Fruit fly (Drosophila melanogaster): ENCODE data around the gene CG42504.
A peak's percentile ranks its signal among the peaks of the same experiment; 100 is the strongest.

The CG42504 gene

dm6 chr3R:12010202-12010824, 21.2 kb downstream of the CG42504 start, which contains the start of the genes KLHL18 and GCC185 (continued):
- peak; percentile 57 for TF ChIP-seq nerfin-2 (GFP tag; IDR thresholded peaks at IDR 0.05; ENCODE audit: partially characterized antibody)
- TF ChIP-seq Hsf (GFP tag; optimal IDR thresholded peaks at IDR 0.05): peak; percentile 74
- TF ChIP-seq klu (GFP tag; IDR thresholded peaks at IDR 0.05): peak; percentile 76; the same call in 1 of the 2 replicates
- TF ChIP-seq CG9437 (GFP tag; optimal IDR thresholded peaks at IDR 0.05): peak; percentile 23
- TF ChIP-seq CG13123 (GFP tag; optimal IDR thresholded peaks at IDR 0.05): peak; percentile 30
- TF ChIP-seq Atf6 (GFP tag; IDR thresholded peaks at IDR 0.05): peak; percentile 30; the same call in 1 of the 2 replicates
- TF ChIP-seq sens-2 (GFP tag; IDR thresholded peaks at IDR 0.05): no peak
- TF ChIP-seq CG43689 (GFP tag; IDR thresholded peaks at IDR 0.05): no peak
- TF ChIP-seq Bgb (GFP tag; IDR thresholded peaks at IDR 0.05; ENCODE audit: partially characterized antibody): peak; percentile 72
- peak; percentile 93 for TF ChIP-seq BEAF-32 (GFP tag; optimal IDR thresholded peaks at IDR 0.05)
- peak; percentile 64 for TF ChIP-seq gro (GFP tag; optimal IDR thresholded peaks at IDR 0.05)
- peak; percentile 69 for TF ChIP-seq CG3065 (GFP tag; optimal IDR thresholded peaks at IDR 0.05)
- no peak for TF ChIP-seq repo (GFP tag; optimal IDR thresholded peaks at IDR 0.05)
- TF ChIP-seq dmrt99B (tag; optimal IDR thresholded peaks at IDR 0.05): no peak
- peak; percentile 44 for TF ChIP-seq Nf-YB (GFP tag; optimal IDR thresholded peaks at IDR 0.05)
- no peak for TF ChIP-seq Mes4 (GFP tag; optimal IDR thresholded peaks at IDR 0.05)
- TF ChIP-seq hkb (optimal IDR thresholded peaks at IDR 0.05): peak; percentile 65
- TF ChIP-seq hkb (GFP tag; IDR thresholded peaks at IDR 0.05): 0 out of 2 replicates have a peak, but pooled peaks have one; percentile 41
- TF ChIP-seq maf-S (GFP tag; optimal IDR thresholded peaks at IDR 0.05): peak; percentile 62
- TF ChIP-seq Side (GFP tag; optimal IDR thresholded peaks at IDR 0.05): peak; percentile 17
- TF ChIP-seq ssp (GFP tag; IDR thresholded peaks at IDR 0.05): peak; percentile 79
- TF ChIP-seq tap (tag; optimal IDR thresholded peaks at IDR 0.05): no peak
- TF ChIP-seq CG42726 (GFP tag; IDR thresholded peaks at IDR 0.05; ENCODE audit: partially characterized antibody): 0 out of 2 replicates have a peak, but pooled peaks have one; percentile 37
- TF ChIP-seq CG6765 (GFP tag; optimal IDR thresholded peaks at IDR 0.05): no peak
- TF ChIP-seq CG30431 (GFP tag; optimal IDR thresholded peaks at IDR 0.05): no peak
- peak; percentile 82 for TF ChIP-seq MBD-R2 (GFP tag; IDR thresholded peaks at IDR 0.05)
- peak; percentile 79 for TF ChIP-seq CG10654 (GFP tag; optimal IDR thresholded peaks at IDR 0.05)
- no peak for TF ChIP-seq stc (GFP tag; IDR thresholded peaks at IDR 0.05)
- TF ChIP-seq H15 (GFP tag; IDR thresholded peaks at IDR 0.05): peak; percentile 55; the same call in 1 of the 3 replicates
- peak; percentile 91 for TF ChIP-seq nmo (GFP tag; optimal IDR thresholded peaks at IDR 0.05)
- TF ChIP-seq lov (optimal IDR thresholded peaks at IDR 0.05): no peak
- no peak for TF ChIP-seq lov (GFP tag; IDR thresholded peaks at IDR 0.05)
- peak; percentile 53 for TF ChIP-seq MESR4 (GFP tag; optimal IDR thresholded peaks at IDR 0.05)
- TF ChIP-seq hb (GFP tag; IDR thresholded peaks at IDR 0.05; ENCODE audit: partially characterized antibody): peak; percentile 78
- TF ChIP-seq Sry-δ (GFP tag; optimal IDR thresholded peaks at IDR 0.05): peak; percentile 92
- peak; percentile 68 for TF ChIP-seq CG11085 (GFP tag; IDR thresholded peaks at IDR 0.05)
- peak; percentile 83 for TF ChIP-seq tin (GFP tag; optimal IDR thresholded peaks at IDR 0.05)
- TF ChIP-seq ash1 (GFP tag; optimal IDR thresholded peaks at IDR 0.05): no peak
- peak; percentile 62 for TF ChIP-seq Hmr (GFP tag; optimal IDR thresholded peaks at IDR 0.05)
- no peak for TF ChIP-seq D (optimal IDR thresholded peaks at IDR 0.05)
- TF ChIP-seq D (GFP tag; optimal IDR thresholded peaks at IDR 0.05): peak; percentile 33
- TF ChIP-seq Dll (GFP tag; IDR thresholded peaks at IDR 0.05; ENCODE audit: partially characterized antibody): peak; percentile 90
- TF ChIP-seq hbn (GFP tag; IDR thresholded peaks at IDR 0.05; ENCODE audit: partially characterized antibody): peak; percentile 49; the same call in 1 of the 2 replicates
- TF ChIP-seq mam (GFP tag; optimal IDR thresholded peaks at IDR 0.05): peak; percentile 85
- TF ChIP-seq CG5245 (GFP tag; optimal IDR thresholded peaks at IDR 0.05): peak; percentile 51
- no peak for TF ChIP-seq cas (GFP tag; IDR thresholded peaks at IDR 0.05)
- TF ChIP-seq Lim3 (GFP tag; IDR thresholded peaks at IDR 0.05): no peak
- TF ChIP-seq CG18011 (GFP tag; optimal IDR thresholded peaks at IDR 0.05): no peak
- peak; percentile 55 for TF ChIP-seq Blimp-1 (GFP tag; optimal IDR thresholded peaks at IDR 0.05)
- peak; percentile 39 for TF ChIP-seq tx (GFP tag; optimal IDR thresholded peaks at IDR 0.05)
